Worm (Caenorhabditis elegans) whole organism, L3 larva: ENCODE results near the gene C27D8.4.

Experiments used
- R02D3.7 ChIP-seq: fragments of 150-350 bp; optimal IDR thresholded peaks from 2 replicates; lab custom pipeline; 2014; ENCODE audit warnings: missing biosample characterization, missing genetic modification characterization
- aly-2 ChIP-seq: fragments of 150-350 bp; optimal IDR thresholded peaks from 2 replicates; lab custom pipeline; 2014; ENCODE audit warnings: missing biosample characterization, missing genetic modification characterization
- ama-1 ChIP-seq: fragments of 150-350 bp; optimal IDR thresholded peaks from 2 replicates; lab custom pipeline; 2018
- ceh-16 ChIP-seq: sonication (generic microtip); optimal IDR thresholded peaks from 2 replicates; lab custom pipeline; 2017; ENCODE audit warnings: missing biosample characterization, missing genetic modification characterization
- ceh-82 ChIP-seq: fragments of 150-350 bp; optimal IDR thresholded peaks from 2 replicates; lab custom pipeline; 2014; ENCODE audit warnings: missing biosample characterization, missing genetic modification characterization
- snpc-4 ChIP-seq: fragments of 150-350 bp; optimal IDR thresholded peaks from 2 replicates; lab custom pipeline; 2014; ENCODE audit warnings: missing biosample characterization, missing genetic modification characterization
- unc-62 ChIP-seq: fragments of 150-350 bp; sonication (generic microtip); optimal IDR thresholded peaks from 4 replicates; lab custom pipeline; 2014; ENCODE audit warnings: missing biosample characterization, missing genetic modification reagents, missing genetic modification characterization

ce11 chrIV:12689709-12690142 is 14.2 kb upstream of the C27D8.4 start:
- TF ChIP-seq ama-1 = no peak
- no peak for TF ChIP-seq ceh-82 (tag; lab: Kevin White, UChicago)
- TF ChIP-seq aly-2 (tag; lab: Kevin White, UChicago) = no peak
- TF ChIP-seq R02D3.7 (tag; lab: Kevin White, UChicago) = no peak
- no peak for TF ChIP-seq unc-62
- TF ChIP-seq ceh-16 (tag; lab: Kevin White, UChicago) = no peak
- TF ChIP-seq snpc-4 (tag; lab: Kevin White, UChicago) = no peak
